Fruit fly (Drosophila melanogaster) whole organism, prepupa: ENCODE results near the gene dy.

Experiments
- Blimp-1 ChIP-seq: fragments of 200-800 bp; sonication (Bioruptor generic); optimal IDR thresholded peaks from 3 replicates; lab custom pipeline; 2017; ENCODE audit warnings: missing biosample characterization, missing genetic modification characterization, mild to moderate bottlenecking, moderate library complexity, missing genetic modification reagents
- CG10669 ChIP-seq: fragments of 200-800 bp; sonication (Bioruptor generic); optimal IDR thresholded peaks from 3 replicates; lab custom pipeline; 2018; ENCODE audit warnings: missing biosample characterization, mild to moderate bottlenecking, missing genetic modification characterization, moderate library complexity
- CG11294 ChIP-seq: fragments of 200-800 bp; sonication (Bioruptor generic); IDR thresholded peaks from 2 replicates; pipeline ENCODE4 v1.3.6; 2022; ENCODE audit warnings: missing biosample characterization, missing genetic modification characterization
- CG15336 ChIP-seq: fragments of 200-800 bp; sonication (Bioruptor generic); IDR thresholded peaks from 2 replicates; pipeline ENCODE4 v1.3.6; 2022; ENCODE audit warnings: missing biosample characterization, missing genetic modification characterization
- CG1621 ChIP-seq: fragments of 200-800 bp; sonication (Bioruptor generic); optimal IDR thresholded peaks from 3 replicates; lab custom pipeline; 2018; ENCODE audit warnings: missing biosample characterization, mild to moderate bottlenecking, missing genetic modification characterization
- CG16779 ChIP-seq: fragments of 200-800 bp; sonication (Bioruptor generic); optimal IDR thresholded peaks from 3 replicates; lab custom pipeline; 2017; ENCODE audit warnings: missing biosample characterization, mild to moderate bottlenecking, missing genetic modification characterization
- CG3032 ChIP-seq: fragments of 200-800 bp; optimal IDR thresholded peaks from 2 replicates; lab custom pipeline; 2019; ENCODE audit warnings: missing biosample characterization, mild to moderate bottlenecking, missing genetic modification characterization, moderate library complexity
- CG31627 ChIP-seq: fragments of 200-800 bp; sonication (Bioruptor generic); optimal IDR thresholded peaks from 3 replicates; lab custom pipeline; 2016; ENCODE audit warnings: missing biosample characterization, missing genetic modification characterization
- CG32006 ChIP-seq: fragments of 200-800 bp; sonication (Bioruptor generic); optimal IDR thresholded peaks from 3 replicates; lab custom pipeline; 2017; ENCODE audit warnings: missing biosample characterization, mild to moderate bottlenecking, missing genetic modification characterization
- CG34406 ChIP-seq: fragments of 200-800 bp; sonication (Bioruptor generic); optimal IDR thresholded peaks from 3 replicates; lab custom pipeline; 2016; ENCODE audit warnings: missing biosample characterization, missing genetic modification characterization
- CG3919 ChIP-seq: fragments of 200-800 bp; sonication (Bioruptor generic); optimal IDR thresholded peaks from 3 replicates; lab custom pipeline; 2016; ENCODE audit warnings: missing biosample characterization, missing genetic modification characterization
- CG4318 ChIP-seq: fragments of 200-800 bp; sonication (Bioruptor generic); optimal IDR thresholded peaks from 3 replicates; lab custom pipeline; 2017; ENCODE audit warnings: missing biosample characterization, mild to moderate bottlenecking, missing genetic modification characterization
- CG6163 ChIP-seq: fragments of 200-800 bp; sonication (Bioruptor generic); IDR thresholded peaks from 3 replicates; pipeline ENCODE4 v1.3.6; 2022; ENCODE audit warnings: missing biosample characterization, missing genetic modification characterization
- CG6276 ChIP-seq: fragments of 200-800 bp; sonication (Bioruptor generic); optimal IDR thresholded peaks from 2 replicates; lab custom pipeline; 2017; ENCODE audit warnings: missing biosample characterization, mild to moderate bottlenecking, missing genetic modification characterization
- CG6792 ChIP-seq: fragments of 200-800 bp; sonication (Bioruptor generic); optimal IDR thresholded peaks from 3 replicates; lab custom pipeline; 2016; ENCODE audit warnings: missing biosample characterization, missing genetic modification characterization
- CG6854 ChIP-seq: fragments of 200-800 bp; sonication (Bioruptor generic); optimal IDR thresholded peaks from 2 replicates; lab custom pipeline; 2017; ENCODE audit warnings: missing biosample characterization, mild to moderate bottlenecking, missing genetic modification characterization
- CG7368 ChIP-seq: fragments of 200-800 bp; sonication (Bioruptor generic); optimal IDR thresholded peaks from 3 replicates; lab custom pipeline; 2016; ENCODE audit warnings: missing biosample characterization, missing genetic modification characterization
- CG8119 ChIP-seq: fragments of 200-800 bp; sonication (Bioruptor generic); IDR thresholded peaks from 3 replicates; pipeline ENCODE4 v1.3.6; 2022; ENCODE audit warnings: missing biosample characterization, missing genetic modification characterization
- CG8319 ChIP-seq: fragments of 200-800 bp; sonication (Bioruptor generic); optimal IDR thresholded peaks from 3 replicates; lab custom pipeline; 2016; ENCODE audit warnings: missing biosample characterization, missing genetic modification characterization
- CG9139 ChIP-seq: fragments of 200-800 bp; sonication (Bioruptor generic); optimal IDR thresholded peaks from 3 replicates; lab custom pipeline; 2017; ENCODE audit warnings: missing biosample characterization, mild to moderate bottlenecking, missing genetic modification characterization
- Eip75B ChIP-seq: fragments of 200-800 bp; sonication (Bioruptor generic); optimal IDR thresholded peaks from 3 replicates; lab custom pipeline; 2016; ENCODE audit warnings: missing biosample characterization, missing genetic modification characterization
- Eip78C ChIP-seq: fragments of 200-800 bp; sonication (Bioruptor generic); peaks from one replicate; lab custom pipeline; 2016; ENCODE audit warnings: missing biosample characterization, missing genetic modification characterization
- Eip93F ChIP-seq: fragments of 200-800 bp; sonication (Bioruptor generic); optimal IDR thresholded peaks from 2 replicates; lab custom pipeline; 2016; ENCODE audit warnings: missing biosample characterization, mild to moderate bottlenecking, missing genetic modification characterization
- Ets21C ChIP-seq: fragments of 200-800 bp; sonication (Bioruptor generic); optimal IDR thresholded peaks from 3 replicates; lab custom pipeline; 2016; ENCODE audit warnings: missing biosample characterization, missing genetic modification characterization
- Ets96B ChIP-seq: fragments of 200-800 bp; optimal IDR thresholded peaks from 2 replicates; lab custom pipeline; 2019; ENCODE audit warnings: missing biosample characterization, mild to moderate bottlenecking, missing genetic modification characterization, moderate library complexity
- Gug ChIP-seq: fragments of 200-800 bp; sonication (Bioruptor generic); IDR thresholded peaks from 2 replicates; pipeline ENCODE4 v1.3.6; 2022; ENCODE audit warnings: missing biosample characterization, missing genetic modification characterization
- Hr38 ChIP-seq: sonication (Bioruptor generic); optimal IDR thresholded peaks from 2 replicates; lab custom pipeline; 2016; ENCODE audit warnings: missing biosample characterization, missing genetic modification characterization
- Hr4 ChIP-seq: fragments of 200-800 bp; sonication (Bioruptor generic); optimal IDR thresholded peaks from 3 replicates; lab custom pipeline; 2016; ENCODE audit warnings: missing biosample characterization, missing genetic modification characterization
- Lpt ChIP-seq: fragments of 200-800 bp; sonication (Bioruptor generic); optimal IDR thresholded peaks from 3 replicates; lab custom pipeline; 2016; ENCODE audit warnings: missing biosample characterization, missing genetic modification characterization
- OdsH ChIP-seq: fragments of 200-800 bp; sonication (Bioruptor generic); optimal IDR thresholded peaks from 3 replicates; lab custom pipeline; 2016; ENCODE audit warnings: missing biosample characterization, missing genetic modification characterization
- Sox14 ChIP-seq: fragments of 200-800 bp; sonication (Bioruptor generic); optimal IDR thresholded peaks from 3 replicates; lab custom pipeline; 2016; ENCODE audit warnings: missing biosample characterization, missing genetic modification characterization
- Sox15 ChIP-seq: fragments of 200-800 bp; sonication (Bioruptor generic); optimal IDR thresholded peaks from 3 replicates; lab custom pipeline; 2016; ENCODE audit warnings: missing biosample characterization, missing genetic modification characterization
- achi ChIP-seq: fragments of 200-800 bp; sonication (Bioruptor generic); optimal IDR thresholded peaks from 3 replicates; lab custom pipeline; 2016; ENCODE audit warnings: missing biosample characterization, missing genetic modification characterization
- acj6 ChIP-seq: fragments of 200-800 bp; sonication (Bioruptor generic); optimal IDR thresholded peaks from 3 replicates; lab custom pipeline; 2016; ENCODE audit warnings: missing biosample characterization, missing genetic modification characterization
- cyc ChIP-seq: fragments of 200-800 bp; sonication (Bioruptor generic); optimal IDR thresholded peaks from 3 replicates; lab custom pipeline; 2016; ENCODE audit warnings: missing biosample characterization, missing genetic modification characterization
- dsx ChIP-seq: fragments of 200-800 bp; optimal IDR thresholded peaks from 3 replicates; lab custom pipeline; 2019; ENCODE audit warnings: missing biosample characterization, mild to moderate bottlenecking, missing genetic modification characterization, moderate library complexity; ENCODE audit not compliant: poor library complexity, severe bottlenecking
- eg ChIP-seq: fragments of 200-800 bp; sonication (Bioruptor generic); IDR thresholded peaks from 3 replicates; pipeline ENCODE4 v1.3.6; 2022; ENCODE audit warnings: missing biosample characterization, missing genetic modification characterization
- esn ChIP-seq: fragments of 200-800 bp; sonication (Bioruptor generic); optimal IDR thresholded peaks from 2 replicates; lab custom pipeline; 2016; ENCODE audit warnings: missing biosample characterization, mild to moderate bottlenecking, missing genetic modification characterization, moderate library complexity
- fd85E ChIP-seq: fragments of 200-800 bp; sonication (Bioruptor generic); optimal IDR thresholded peaks from 3 replicates; lab custom pipeline; 2016; ENCODE audit warnings: missing biosample characterization, missing genetic modification characterization
- fkh ChIP-seq: fragments of 200-800 bp; sonication (Bioruptor generic); optimal IDR thresholded peaks from 3 replicates; lab custom pipeline; 2017; ENCODE audit warnings: missing biosample characterization, mild to moderate bottlenecking, missing genetic modification characterization, moderate library complexity
- lz ChIP-seq: fragments of 200-800 bp; sonication (Bioruptor generic); optimal IDR thresholded peaks from 3 replicates; lab custom pipeline; 2016; ENCODE audit warnings: missing biosample characterization, missing genetic modification characterization
- pdm3 ChIP-seq: fragments of 200-800 bp; sonication (Bioruptor generic); optimal IDR thresholded peaks from 3 replicates; lab custom pipeline; 2016; ENCODE audit warnings: missing biosample characterization, missing genetic modification characterization
- salr ChIP-seq, 2 experiments: fragments of 200-800 bp; sonication (Bioruptor generic); optimal IDR thresholded peaks; 3 replicates each; lab custom pipeline; 2016 to 2018; ENCODE audit warnings: missing biosample characterization in 2 of 2, missing genetic modification characterization in 2 of 2, mild to moderate bottlenecking in 1 of 2
- spab ChIP-seq: fragments of 200-800 bp; sonication (Bioruptor generic); optimal IDR thresholded peaks from 2 replicates; lab custom pipeline; 2017; ENCODE audit warnings: missing biosample characterization, mild to moderate bottlenecking, missing genetic modification characterization, missing genetic modification reagents
- ss ChIP-seq, 2 experiments: fragments of 200-800 bp; sonication (Bioruptor generic); optimal IDR thresholded peaks; 2 replicates in 1 of 2; 3 replicates in 1 of 2; lab custom pipeline; 2017 to 2018; ENCODE audit warnings: mild to moderate bottlenecking in 2 of 2, missing biosample characterization in 2 of 2, missing genetic modification characterization in 2 of 2, moderate library complexity in 1 of 2
- svp ChIP-seq: fragments of 200-800 bp; sonication (Bioruptor generic); peaks from one replicate; lab custom pipeline; 2016; ENCODE audit warnings: missing biosample characterization, missing genetic modification characterization
- topi ChIP-seq: fragments of 200-800 bp; sonication (Bioruptor generic); optimal IDR thresholded peaks from 3 replicates; lab custom pipeline; 2016; ENCODE audit warnings: missing biosample characterization, missing genetic modification characterization
- vri ChIP-seq: fragments of 200-800 bp; sonication (Bioruptor generic); optimal IDR thresholded peaks from 3 replicates; lab custom pipeline; 2016; ENCODE audit warnings: missing biosample characterization, mild to moderate bottlenecking, missing genetic modification characterization

Gene dy

DNA sequence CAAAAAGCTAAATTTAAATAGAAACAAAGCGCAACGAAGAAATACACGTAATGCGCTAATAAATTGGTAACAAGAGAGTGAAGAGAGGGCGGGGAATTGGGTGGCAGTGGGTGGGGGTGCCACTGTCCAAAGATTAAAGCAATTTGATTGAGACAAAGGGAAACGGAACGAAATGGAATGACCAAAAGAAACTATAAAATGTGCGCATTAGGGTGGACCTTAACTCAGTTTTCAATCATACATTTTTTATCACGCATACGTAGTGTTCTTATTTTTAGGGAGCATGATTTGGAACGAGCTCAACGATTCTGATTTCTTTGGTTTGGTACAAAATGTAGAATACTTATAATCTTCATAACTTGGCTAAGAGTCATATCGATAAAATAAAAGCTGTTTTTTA, 43.4 kb upstream of the dy start:
- TF ChIP-seq vri: peak; percentile 20
- peak; percentile 11 for TF ChIP-seq OdsH (GFP tag; lab: Kevin White, UChicago)
- no peak for TF ChIP-seq CG3032 (tag; lab: Kevin White, UChicago)
- no peak for TF ChIP-seq CG8319
- peak; percentile 14 for TF ChIP-seq CG3919 (GFP tag; lab: Kevin White, UChicago)
- TF ChIP-seq eg (GFP tag; lab: Robert Waterston, UW): peak; percentile 59; the same call in 1 of the 3 replicates
- no peak for TF ChIP-seq dsx (GFP tag; lab: Kevin White, UChicago)
- peak; percentile 23 for TF ChIP-seq esn
- TF ChIP-seq Gug (GFP tag; lab: Robert Waterston, UW): no peak
- TF ChIP-seq CG6276: peak; percentile 36
- peak; percentile 54 for TF ChIP-seq Eip78C (GFP tag; lab: Kevin White, UChicago)
- TF ChIP-seq Eip93F: no peak
- TF ChIP-seq achi (GFP tag; lab: Kevin White, UChicago): peak; percentile 21
- TF ChIP-seq CG15336 (GFP tag; lab: Robert Waterston, UW): no peak
- no peak for TF ChIP-seq Ets96B
- TF ChIP-seq CG9139 (GFP tag; lab: Kevin White, UChicago): no peak
- TF ChIP-seq ss (GFP tag; optimal IDR thresholded peaks at IDR 0.05; lab: Kevin White, UChicago): peak in 1 of 2 experiments; percentile 8
- TF ChIP-seq CG16779 (tag; lab: Kevin White, UChicago): no peak
- TF ChIP-seq CG32006: peak; percentile 24
- TF ChIP-seq CG8119 (GFP tag; lab: Robert Waterston, UW): peak; percentile 54; the same call in 2 of the 3 replicates
- no peak for TF ChIP-seq Ets21C
- peak; percentile 49; the same call in 1 of the 3 replicates for TF ChIP-seq CG6163 (GFP tag; lab: Robert Waterston, UW)
- peak; percentile 39 for TF ChIP-seq Hr4 (GFP tag; lab: Kevin White, UChicago)
- TF ChIP-seq CG34406 (GFP tag; lab: Kevin White, UChicago): peak; percentile 20
- TF ChIP-seq lz (GFP tag; lab: Kevin White, UChicago): peak; percentile 44
- peak; percentile 4 for TF ChIP-seq CG10669 (GFP tag; lab: Kevin White, UChicago)
- TF ChIP-seq svp (GFP tag; lab: Kevin White, UChicago): peak; percentile 60
- TF ChIP-seq topi (GFP tag; lab: Kevin White, UChicago): peak; percentile 12
- TF ChIP-seq CG11294 (GFP tag; lab: Robert Waterston, UW): no peak
- TF ChIP-seq, all 60 proteins: peak for 18

DNA sequence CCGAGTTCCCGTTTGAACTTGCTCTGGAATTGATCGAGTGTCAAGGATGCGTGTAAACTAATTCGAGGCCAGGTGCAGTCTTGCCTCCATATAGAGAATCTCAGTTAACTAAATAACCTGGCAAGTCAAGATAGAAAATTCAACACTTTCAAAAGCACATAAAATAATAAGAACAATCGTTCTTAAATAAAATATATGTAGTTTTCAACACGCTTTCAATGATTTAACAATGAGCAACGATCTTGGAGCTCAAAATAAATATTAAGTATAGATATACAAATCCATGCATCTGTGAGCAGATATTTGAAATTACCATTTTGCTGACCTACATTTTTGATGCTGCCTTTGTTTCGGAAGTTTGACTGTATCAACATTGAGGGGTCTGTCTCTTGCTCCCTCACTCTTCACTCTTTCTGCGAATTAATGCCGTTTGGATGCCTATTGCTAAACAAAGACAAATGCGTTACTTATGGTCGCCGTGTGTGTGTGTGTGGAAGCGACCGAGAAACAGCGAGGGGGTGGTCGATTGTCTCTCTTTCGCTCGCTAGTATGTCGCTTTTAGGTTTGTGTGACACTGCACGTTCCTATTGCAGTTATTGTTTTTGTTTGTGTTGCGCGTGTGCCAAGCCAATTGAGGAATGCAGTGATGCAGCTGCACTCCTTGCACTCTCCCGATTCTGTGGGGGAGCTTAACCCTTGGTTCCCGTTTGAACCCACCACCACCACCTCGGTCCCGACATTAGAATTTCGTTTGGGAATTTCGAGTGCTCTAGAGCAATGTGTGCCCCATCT, 41.9 kb upstream of the dy start:
- TF ChIP-seq Eip75B (GFP tag; lab: Kevin White, UChicago) (peak; percentile 50), Sox14 (peak; percentile 53), CG34406 (GFP tag; lab: Kevin White, UChicago) (peak; percentile 22), CG6854 (GFP tag; lab: Kevin White, UChicago) (no peak), CG1621 (tag; lab: Kevin White, UChicago) (no peak), CG8319 (no peak), acj6 (GFP tag; lab: Kevin White, UChicago) (peak; percentile 55), Lpt (GFP tag; lab: Kevin White, UChicago) (peak; percentile 77), fkh (GFP tag; lab: Kevin White, UChicago) (no peak), Sox15 (GFP tag; lab: Kevin White, UChicago) (peak; percentile 3), spab (GFP tag; lab: Kevin White, UChicago) (no peak), eg (GFP tag; lab: Robert Waterston, UW) (peak; percentile 84), fd85E (no peak), OdsH (GFP tag; lab: Kevin White, UChicago) (peak; percentile 73), pdm3 (GFP tag; lab: Kevin White, UChicago) (peak; percentile 78), vri (peak; percentile 7), cyc (GFP tag; lab: Kevin White, UChicago) (peak; percentile 31), achi (GFP tag; lab: Kevin White, UChicago) (peak; percentile 70), CG4318 (GFP tag; lab: Kevin White, UChicago) (peak; percentile 82), CG6792 (GFP tag; lab: Kevin White, UChicago) (peak; percentile 36), CG15336 (GFP tag; lab: Robert Waterston, UW) (peak; percentile 89), ss (GFP tag; optimal IDR thresholded peaks at IDR 0.05; lab: Kevin White, UChicago) (no peak), Blimp-1 (GFP tag; lab: Kevin White, UChicago) (no peak), salr (GFP tag; optimal IDR thresholded peaks at IDR 0.05; lab: Kevin White, UChicago) (peak; percentile 9 to 75), CG31627 (GFP tag; lab: Kevin White, UChicago) (peak; percentile 49), topi (GFP tag; lab: Kevin White, UChicago) (peak; percentile 63), Gug (GFP tag; lab: Robert Waterston, UW) (peak; percentile 76), Hr38 (GFP tag; lab: Kevin White, UChicago) (no peak), CG7368 (GFP tag; lab: Kevin White, UChicago) (peak; percentile 26)
